Fruit fly (Drosophila melanogaster) whole organism, prepupa: ENCODE data around the gene CG18731.

Source experiments
- CG10631 ChIP-seq: fragments of 200-800 bp; sonication (Bioruptor generic); optimal IDR thresholded peaks from 2 replicates; lab custom pipeline; 2016; ENCODE audit warnings: missing biosample characterization, missing genetic modification characterization
- CG10669 ChIP-seq: fragments of 200-800 bp; sonication (Bioruptor generic); optimal IDR thresholded peaks from 3 replicates; lab custom pipeline; 2018; ENCODE audit warnings: missing biosample characterization, mild to moderate bottlenecking, missing genetic modification characterization, moderate library complexity
- CG11294 ChIP-seq: fragments of 200-800 bp; sonication (Bioruptor generic); IDR thresholded peaks from 2 replicates; pipeline ENCODE4 v1.3.6; 2022; ENCODE audit warnings: missing biosample characterization, missing genetic modification characterization
- CG11762 ChIP-seq: fragments of 200-800 bp; sonication (Bioruptor generic); optimal IDR thresholded peaks from 3 replicates; lab custom pipeline; 2016; ENCODE audit warnings: missing biosample characterization, missing genetic modification characterization; ENCODE audit not compliant: insufficient read depth
- CG11902 ChIP-seq: fragments of 200-800 bp; sonication (Bioruptor generic); optimal IDR thresholded peaks from 3 replicates; lab custom pipeline; 2016; ENCODE audit warnings: missing biosample characterization, missing genetic modification characterization
- CG31627 ChIP-seq: fragments of 200-800 bp; sonication (Bioruptor generic); optimal IDR thresholded peaks from 3 replicates; lab custom pipeline; 2016; ENCODE audit warnings: missing biosample characterization, missing genetic modification characterization
- CG32006 ChIP-seq: fragments of 200-800 bp; sonication (Bioruptor generic); optimal IDR thresholded peaks from 3 replicates; lab custom pipeline; 2017; ENCODE audit warnings: missing biosample characterization, mild to moderate bottlenecking, missing genetic modification characterization
- CG34406 ChIP-seq: fragments of 200-800 bp; sonication (Bioruptor generic); optimal IDR thresholded peaks from 3 replicates; lab custom pipeline; 2016; ENCODE audit warnings: missing biosample characterization, missing genetic modification characterization
- CG3919 ChIP-seq: fragments of 200-800 bp; sonication (Bioruptor generic); optimal IDR thresholded peaks from 3 replicates; lab custom pipeline; 2016; ENCODE audit warnings: missing biosample characterization, missing genetic modification characterization
- CG4318 ChIP-seq: fragments of 200-800 bp; sonication (Bioruptor generic); optimal IDR thresholded peaks from 3 replicates; lab custom pipeline; 2017; ENCODE audit warnings: missing biosample characterization, mild to moderate bottlenecking, missing genetic modification characterization
- CG6276 ChIP-seq: fragments of 200-800 bp; sonication (Bioruptor generic); optimal IDR thresholded peaks from 2 replicates; lab custom pipeline; 2017; ENCODE audit warnings: missing biosample characterization, mild to moderate bottlenecking, missing genetic modification characterization
- CG6854 ChIP-seq: fragments of 200-800 bp; sonication (Bioruptor generic); optimal IDR thresholded peaks from 2 replicates; lab custom pipeline; 2017; ENCODE audit warnings: missing biosample characterization, mild to moderate bottlenecking, missing genetic modification characterization
- CG7368 ChIP-seq: fragments of 200-800 bp; sonication (Bioruptor generic); optimal IDR thresholded peaks from 3 replicates; lab custom pipeline; 2016; ENCODE audit warnings: missing biosample characterization, missing genetic modification characterization
- CG8319 ChIP-seq: fragments of 200-800 bp; sonication (Bioruptor generic); optimal IDR thresholded peaks from 3 replicates; lab custom pipeline; 2016; ENCODE audit warnings: missing biosample characterization, missing genetic modification characterization
- CG8632 ChIP-seq: fragments of 200-800 bp; sonication (Bioruptor generic); optimal IDR thresholded peaks from 3 replicates; lab custom pipeline; 2016; ENCODE audit warnings: missing biosample characterization, missing genetic modification characterization
- CG9139 ChIP-seq: fragments of 200-800 bp; sonication (Bioruptor generic); optimal IDR thresholded peaks from 3 replicates; lab custom pipeline; 2017; ENCODE audit warnings: missing biosample characterization, mild to moderate bottlenecking, missing genetic modification characterization
- Eip75B ChIP-seq: fragments of 200-800 bp; sonication (Bioruptor generic); optimal IDR thresholded peaks from 3 replicates; lab custom pipeline; 2016; ENCODE audit warnings: missing biosample characterization, missing genetic modification characterization
- Eip78C ChIP-seq: fragments of 200-800 bp; sonication (Bioruptor generic); peaks from one replicate; lab custom pipeline; 2016; ENCODE audit warnings: missing biosample characterization, missing genetic modification characterization
- Eip93F ChIP-seq: fragments of 200-800 bp; sonication (Bioruptor generic); optimal IDR thresholded peaks from 2 replicates; lab custom pipeline; 2016; ENCODE audit warnings: missing biosample characterization, mild to moderate bottlenecking, missing genetic modification characterization
- Ets21C ChIP-seq: fragments of 200-800 bp; sonication (Bioruptor generic); optimal IDR thresholded peaks from 3 replicates; lab custom pipeline; 2016; ENCODE audit warnings: missing biosample characterization, missing genetic modification characterization
- Ets96B ChIP-seq: fragments of 200-800 bp; optimal IDR thresholded peaks from 2 replicates; lab custom pipeline; 2019; ENCODE audit warnings: missing biosample characterization, mild to moderate bottlenecking, missing genetic modification characterization, moderate library complexity
- Gug ChIP-seq: fragments of 200-800 bp; sonication (Bioruptor generic); IDR thresholded peaks from 2 replicates; pipeline ENCODE4 v1.3.6; 2022; ENCODE audit warnings: missing biosample characterization, missing genetic modification characterization
- Hr38 ChIP-seq: sonication (Bioruptor generic); optimal IDR thresholded peaks from 2 replicates; lab custom pipeline; 2016; ENCODE audit warnings: missing biosample characterization, missing genetic modification characterization
- Hr39 ChIP-seq: fragments of 200-800 bp; sonication (Bioruptor generic); optimal IDR thresholded peaks from 2 replicates; lab custom pipeline; 2016; ENCODE audit warnings: missing biosample characterization, missing genetic modification characterization
- Hr4 ChIP-seq: fragments of 200-800 bp; sonication (Bioruptor generic); optimal IDR thresholded peaks from 3 replicates; lab custom pipeline; 2016; ENCODE audit warnings: missing biosample characterization, missing genetic modification characterization
- Met ChIP-seq: fragments of 200-800 bp; sonication (Bioruptor generic); optimal IDR thresholded peaks from 3 replicates; lab custom pipeline; 2016; ENCODE audit warnings: missing biosample characterization, missing genetic modification characterization
- OdsH ChIP-seq: fragments of 200-800 bp; sonication (Bioruptor generic); optimal IDR thresholded peaks from 3 replicates; lab custom pipeline; 2016; ENCODE audit warnings: missing biosample characterization, missing genetic modification characterization
- acj6 ChIP-seq: fragments of 200-800 bp; sonication (Bioruptor generic); optimal IDR thresholded peaks from 3 replicates; lab custom pipeline; 2016; ENCODE audit warnings: missing biosample characterization, missing genetic modification characterization
- cyc ChIP-seq: fragments of 200-800 bp; sonication (Bioruptor generic); optimal IDR thresholded peaks from 3 replicates; lab custom pipeline; 2016; ENCODE audit warnings: missing biosample characterization, missing genetic modification characterization
- dsx ChIP-seq: fragments of 200-800 bp; optimal IDR thresholded peaks from 3 replicates; lab custom pipeline; 2019; ENCODE audit warnings: missing biosample characterization, mild to moderate bottlenecking, missing genetic modification characterization, moderate library complexity; ENCODE audit not compliant: poor library complexity, severe bottlenecking
- eg ChIP-seq: fragments of 200-800 bp; sonication (Bioruptor generic); IDR thresholded peaks from 3 replicates; pipeline ENCODE4 v1.3.6; 2022; ENCODE audit warnings: missing biosample characterization, missing genetic modification characterization
- esn ChIP-seq: fragments of 200-800 bp; sonication (Bioruptor generic); optimal IDR thresholded peaks from 2 replicates; lab custom pipeline; 2016; ENCODE audit warnings: missing biosample characterization, mild to moderate bottlenecking, missing genetic modification characterization, moderate library complexity
- fd85E ChIP-seq: fragments of 200-800 bp; sonication (Bioruptor generic); optimal IDR thresholded peaks from 3 replicates; lab custom pipeline; 2016; ENCODE audit warnings: missing biosample characterization, missing genetic modification characterization
- fkh ChIP-seq: fragments of 200-800 bp; sonication (Bioruptor generic); optimal IDR thresholded peaks from 3 replicates; lab custom pipeline; 2017; ENCODE audit warnings: missing biosample characterization, mild to moderate bottlenecking, missing genetic modification characterization, moderate library complexity
- net ChIP-seq: fragments of 200-800 bp; sonication (Bioruptor generic); optimal IDR thresholded peaks from 3 replicates; lab custom pipeline; 2016; ENCODE audit warnings: missing biosample characterization, missing genetic modification characterization
- pdm3 ChIP-seq: fragments of 200-800 bp; sonication (Bioruptor generic); optimal IDR thresholded peaks from 3 replicates; lab custom pipeline; 2016; ENCODE audit warnings: missing biosample characterization, missing genetic modification characterization
- salr ChIP-seq, 2 experiments: fragments of 200-800 bp; sonication (Bioruptor generic); optimal IDR thresholded peaks; 3 replicates each; lab custom pipeline; 2016 to 2018; ENCODE audit warnings: missing biosample characterization in 2 of 2, missing genetic modification characterization in 2 of 2, mild to moderate bottlenecking in 1 of 2
- spab ChIP-seq: fragments of 200-800 bp; sonication (Bioruptor generic); optimal IDR thresholded peaks from 2 replicates; lab custom pipeline; 2017; ENCODE audit warnings: missing biosample characterization, mild to moderate bottlenecking, missing genetic modification characterization, missing genetic modification reagents
- ss ChIP-seq, 2 experiments: fragments of 200-800 bp; sonication (Bioruptor generic); optimal IDR thresholded peaks; 2 replicates in 1 of 2; 3 replicates in 1 of 2; lab custom pipeline; 2017 to 2018; ENCODE audit warnings: mild to moderate bottlenecking in 2 of 2, missing biosample characterization in 2 of 2, missing genetic modification characterization in 2 of 2, moderate library complexity in 1 of 2
- svp ChIP-seq: fragments of 200-800 bp; sonication (Bioruptor generic); peaks from one replicate; lab custom pipeline; 2016; ENCODE audit warnings: missing biosample characterization, missing genetic modification characterization
- vri ChIP-seq: fragments of 200-800 bp; sonication (Bioruptor generic); optimal IDR thresholded peaks from 3 replicates; lab custom pipeline; 2016; ENCODE audit warnings: missing biosample characterization, mild to moderate bottlenecking, missing genetic modification characterization

Gene CG18731

DNA sequence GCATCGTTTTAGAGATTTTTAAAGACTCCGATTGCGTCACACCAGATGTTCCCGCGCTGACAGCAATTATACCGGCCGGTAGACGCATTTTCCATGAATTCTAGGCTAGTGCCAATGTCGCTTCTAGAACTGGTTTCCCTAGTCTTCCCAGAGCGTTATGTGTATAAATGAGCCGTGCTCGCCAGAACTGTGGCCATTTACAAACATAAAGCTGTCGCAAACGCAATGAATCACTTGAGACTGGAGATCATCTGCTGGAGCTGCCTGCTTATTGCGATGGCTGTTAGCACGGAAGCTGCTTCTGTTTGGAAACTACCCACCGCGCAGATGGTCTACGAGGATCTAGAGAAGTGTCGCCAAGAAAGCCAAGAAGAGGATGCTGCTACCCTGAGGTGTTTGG is 10.5 kb upstream of the CG18731 start, which contains the start of gene Obp99d:
TSS of gene Obp99d (plus strand) at position 192 of the 400 bp plus-strand sequence.
- TF ChIP-seq pdm3 (no peak), CG11902 (GFP tag; lab: Kevin White, UChicago) (no peak), Eip75B (GFP tag; lab: Kevin White, UChicago) (no peak), CG10631 (GFP tag; lab: Kevin White, UChicago) (no peak), OdsH (no peak), Hr4 (GFP tag; lab: Kevin White, UChicago) (no peak), Eip78C (GFP tag; lab: Kevin White, UChicago) (no peak), CG4318 (GFP tag; lab: Kevin White, UChicago) (no peak), fd85E (GFP tag; lab: Kevin White, UChicago) (no peak), CG8632 (GFP tag; lab: Kevin White, UChicago) (no peak), CG11762 (GFP tag; lab: Kevin White, UChicago) (no peak), CG6276 (GFP tag; lab: Kevin White, UChicago) (no peak), CG6854 (GFP tag; lab: Kevin White, UChicago) (no peak), CG7368 (GFP tag; lab: Kevin White, UChicago) (no peak), CG34406 (GFP tag; lab: Kevin White, UChicago) (no peak)

DNA sequence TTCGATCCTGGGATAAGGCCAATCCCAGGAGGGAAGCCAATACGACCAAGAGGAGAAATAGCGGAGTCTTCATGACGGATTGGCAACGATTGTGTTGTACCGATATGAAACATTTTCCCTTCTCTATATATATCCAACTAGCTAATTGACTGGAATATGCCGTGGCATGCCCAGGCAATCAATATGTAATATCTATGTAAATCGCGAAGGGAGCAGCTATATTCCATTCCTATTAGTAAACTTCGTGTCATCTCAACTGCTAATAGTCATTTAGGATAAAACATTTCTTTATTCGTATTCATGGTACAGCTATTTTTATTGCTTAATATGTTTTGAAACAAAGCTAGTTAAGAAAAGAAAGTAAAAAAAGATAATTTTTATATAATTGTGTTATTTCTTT is 9.6 kb upstream of the CG18731 start, which contains the start of gene Dup99B:
TSS of gene Dup99B (minus strand) at position 101 of the 400 bp plus-strand sequence.
- TF ChIP-seq acj6 (GFP tag; lab: Kevin White, UChicago) (no peak), pdm3 (no peak), salr (GFP tag; optimal IDR thresholded peaks at IDR 0.05; lab: Kevin White, UChicago) (no peak), spab (GFP tag; lab: Kevin White, UChicago) (no peak), svp (GFP tag; lab: Kevin White, UChicago) (no peak), esn (no peak), Hr38 (GFP tag; lab: Kevin White, UChicago) (no peak), CG8632 (GFP tag; lab: Kevin White, UChicago) (no peak), vri (no peak), eg (no peak), CG8319 (GFP tag; lab: Kevin White, UChicago) (no peak), Hr39 (GFP tag; lab: Kevin White, UChicago) (no peak), fd85E (GFP tag; lab: Kevin White, UChicago) (no peak), cyc (GFP tag; lab: Kevin White, UChicago) (no peak), net (GFP tag; lab: Kevin White, UChicago) (no peak), CG7368 (GFP tag; lab: Kevin White, UChicago) (no peak)
- TF ChIP-seq, all 60 proteins: peak for 0

- peak; percentile 6 for TF ChIP-seq OdsH
- peak; percentile 36 for TF ChIP-seq Eip78C (GFP tag; lab: Kevin White, UChicago)
- peak; percentile 5 for TF ChIP-seq CG3919 (GFP tag; lab: Kevin White, UChicago)
- no peak for TF ChIP-seq CG6276 (GFP tag; lab: Kevin White, UChicago)
These were observed 8.6 kb upstream of the CG18731 start for dm6 chr3R:29716043-29716781.

dm6 chr3R:29716782-29717317 is 8.0 kb upstream of the CG18731 start, which contains the start of gene Obp99b:
Gene Obp99b (minus strand): TSS chr3R:29716896.
- TF ChIP-seq Eip78C (GFP tag; lab: Kevin White, UChicago) = peak; percentile 91
- TF ChIP-seq CG32006 (GFP tag; lab: Kevin White, UChicago) = peak; percentile 60
- peak; percentile 79 for TF ChIP-seq OdsH
- TF ChIP-seq ss (GFP tag; optimal IDR thresholded peaks at IDR 0.05; lab: Kevin White, UChicago) = peak; percentile 51 to 80
- TF ChIP-seq CG31627 (GFP tag; lab: Kevin White, UChicago) = peak; percentile 58
- peak; percentile 77 for TF ChIP-seq Met (GFP tag; lab: Kevin White, UChicago)
- TF ChIP-seq fkh (GFP tag; lab: Kevin White, UChicago) = peak; percentile 43
- no peak for TF ChIP-seq CG10631 (GFP tag; lab: Kevin White, UChicago)
- no peak for TF ChIP-seq CG6854 (GFP tag; lab: Kevin White, UChicago)
- TF ChIP-seq Eip75B (GFP tag; lab: Kevin White, UChicago) = peak; percentile 78
- peak; percentile 76 for TF ChIP-seq eg
- TF ChIP-seq Eip93F (GFP tag; lab: Kevin White, UChicago) = no peak
- peak; percentile 41; the same call in 1 of the 2 replicates for TF ChIP-seq Gug (GFP tag; lab: Robert Waterston, UW)
- peak; percentile 34 for TF ChIP-seq dsx (GFP tag; lab: Kevin White, UChicago)
- peak; percentile 48; the same call in 1 of the 2 replicates for TF ChIP-seq CG11294 (GFP tag; lab: Robert Waterston, UW)
- peak; percentile 100 for TF ChIP-seq svp (GFP tag; lab: Kevin White, UChicago)
- TF ChIP-seq CG11762 (GFP tag; lab: Kevin White, UChicago) = peak; percentile 37
- peak; percentile 78 for TF ChIP-seq CG7368 (GFP tag; lab: Kevin White, UChicago)
- TF ChIP-seq CG10669 = peak; percentile 68
- peak; percentile 50 for TF ChIP-seq Ets96B (tag; lab: Kevin White, UChicago)
- TF ChIP-seq acj6 (GFP tag; lab: Kevin White, UChicago) = peak; percentile 78
- peak; percentile 48 for TF ChIP-seq CG9139 (GFP tag; lab: Kevin White, UChicago)
- peak; percentile 7 for TF ChIP-seq CG11902 (GFP tag; lab: Kevin White, UChicago)
- TF ChIP-seq fd85E (GFP tag; lab: Kevin White, UChicago) = no peak
- TF ChIP-seq spab (GFP tag; lab: Kevin White, UChicago) = peak; percentile 53
- TF ChIP-seq Ets21C (GFP tag; lab: Kevin White, UChicago) = no peak
